Fruit fly (Drosophila melanogaster): ENCODE results near the gene Eip75B.

- no peak for TF ChIP-seq CG33017 (tag; optimal IDR thresholded peaks at IDR 0.05)
- no peak for TF ChIP-seq pad (GFP tag; optimal IDR thresholded peaks at IDR 0.05)
- TF ChIP-seq Crg-1 (GFP tag; optimal IDR thresholded peaks at IDR 0.05), result no peak
- no peak for TF ChIP-seq kay (GFP tag; ENCODE audit: borderline replicate concordance)
- TF ChIP-seq tj (GFP tag; optimal IDR thresholded peaks at IDR 0.05), result no peak
- TF ChIP-seq CG11617 (GFP tag; optimal IDR thresholded peaks at IDR 0.05), result no peak
- TF ChIP-seq cnc (optimal IDR thresholded peaks at IDR 0.05), result no peak
- TF ChIP-seq Mnt (GFP tag; optimal IDR thresholded peaks at IDR 0.05), result no peak
- TF ChIP-seq CG14711 (tag; optimal IDR thresholded peaks at IDR 0.05), result no peak
- TF ChIP-seq CG12768 (GFP tag; optimal IDR thresholded peaks at IDR 0.05), result no peak
- no peak for TF ChIP-seq ovo (GFP tag; optimal IDR thresholded peaks at IDR 0.05)
- TF ChIP-seq CG5204 (GFP tag; optimal IDR thresholded peaks at IDR 0.05), result no peak
- TF ChIP-seq CG7045 (GFP tag; optimal IDR thresholded peaks at IDR 0.05), result no peak
Measured at dm6 chr3L:17928106-17928505, 136.4 kb downstream of the Eip75B start.

Measured in whole organism, adult.